Fruit fly (Drosophila melanogaster) whole organism, embryonic: Measurements from ENCODE around the gene Mocs1.
A peak's percentile ranks its signal among the peaks of the same experiment; 100 is the strongest.

Source experiments
- Atf6 ChIP-seq: fragments of 200-800 bp; sonication (Bioruptor generic); IDR thresholded peaks from 2 replicates; pipeline ENCODE4 v1.3.6; 2022; ENCODE audit warnings: missing biosample characterization, missing genetic modification characterization
- BEAF-32 ChIP-seq: fragments of 200-800 bp; sonication (Bioruptor generic); optimal IDR thresholded peaks from 3 replicates; lab custom pipeline; 2017; ENCODE audit warnings: missing biosample characterization, missing genetic modification characterization, mild to moderate bottlenecking, moderate library complexity, missing genetic modification reagents
- Bgb ChIP-seq: fragments of 200-800 bp; sonication (Bioruptor generic); IDR thresholded peaks from 2 replicates; pipeline ENCODE4 v1.3.6; 2022; ENCODE audit warnings: missing biosample characterization, missing genetic modification characterization; ENCODE audit not compliant: partially characterized antibody
- Bteb2 ChIP-seq: fragments of 200-800 bp; sonication (Bioruptor generic); optimal IDR thresholded peaks from 2 replicates; lab custom pipeline; 2016; ENCODE audit warnings: missing biosample characterization, missing genetic modification characterization
- CG10209 ChIP-seq: fragments of 200-800 bp; sonication (Bioruptor generic); optimal IDR thresholded peaks from 3 replicates; lab custom pipeline; 2017; ENCODE audit warnings: missing biosample characterization, mild to moderate bottlenecking, missing genetic modification characterization, missing genetic modification reagents
- CG11560 ChIP-seq: fragments of 200-800 bp; sonication (Bioruptor generic); IDR thresholded peaks from 3 replicates; pipeline ENCODE4 v1.3.6; 2022; ENCODE audit warnings: missing biosample characterization, missing genetic modification characterization
- CG1233 ChIP-seq: fragments of 200-800 bp; sonication (Bioruptor generic); optimal IDR thresholded peaks from 4 replicates; lab custom pipeline; 2018; ENCODE audit warnings: missing biosample characterization, mild to moderate bottlenecking, missing genetic modification characterization
- CG1602 ChIP-seq: fragments of 200-800 bp; sonication (Bioruptor generic); optimal IDR thresholded peaks from 3 replicates; lab custom pipeline; 2016; ENCODE audit warnings: missing biosample characterization, missing genetic modification characterization
- CG17359 ChIP-seq: fragments of 200-800 bp; sonication (Bioruptor generic); optimal IDR thresholded peaks from 3 replicates; lab custom pipeline; 2018; ENCODE audit warnings: missing biosample characterization, mild to moderate bottlenecking, missing genetic modification characterization, moderate library complexity
- CG17385 ChIP-seq: fragments of 200-800 bp; sonication (Bioruptor generic); optimal IDR thresholded peaks from 3 replicates; lab custom pipeline; 2018; ENCODE audit warnings: missing biosample characterization, mild to moderate bottlenecking, missing genetic modification characterization
- CG17912 ChIP-seq: fragments of 200-800 bp; sonication (Bioruptor generic); optimal IDR thresholded peaks from 2 replicates; lab custom pipeline; 2018; ENCODE audit warnings: missing biosample characterization, mild to moderate bottlenecking, missing genetic modification characterization
- CG32767 ChIP-seq: fragments of 200-800 bp; sonication (Bioruptor generic); IDR thresholded peaks from 2 replicates; pipeline ENCODE4 v1.3.6; 2022; ENCODE audit warnings: missing biosample characterization, missing genetic modification characterization
- CG3407 ChIP-seq: fragments of 200-800 bp; sonication (Bioruptor generic); optimal IDR thresholded peaks from 2 replicates; lab custom pipeline; 2018; ENCODE audit warnings: missing biosample characterization, mild to moderate bottlenecking, missing genetic modification characterization
- CG4617 ChIP-seq: fragments of 200-800 bp; sonication (Bioruptor generic); optimal IDR thresholded peaks from 3 replicates; lab custom pipeline; 2016; ENCODE audit warnings: missing biosample characterization, missing genetic modification characterization, borderline replicate concordance
- CG6813 ChIP-seq: fragments of 200-800 bp; sonication (Bioruptor generic); optimal IDR thresholded peaks from 2 replicates; lab custom pipeline; 2017; ENCODE audit warnings: missing biosample characterization, missing genetic modification characterization, mild to moderate bottlenecking, moderate library complexity, missing genetic modification reagents
- CG7963 ChIP-seq: fragments of 200-800 bp; sonication (Bioruptor generic); IDR thresholded peaks from 3 replicates; pipeline ENCODE4 v1.3.6; 2022; ENCODE audit warnings: missing biosample characterization, missing genetic modification characterization; ENCODE audit not compliant: partially characterized antibody
- CG9609 ChIP-seq: fragments of 200-800 bp; sonication (Bioruptor generic); optimal IDR thresholded peaks from 3 replicates; lab custom pipeline; 2016; ENCODE audit warnings: missing biosample characterization, missing genetic modification characterization
- CG9817 ChIP-seq: fragments of 200-800 bp; sonication (Bioruptor generic); optimal IDR thresholded peaks from 2 replicates; lab custom pipeline; 2018; ENCODE audit warnings: missing biosample characterization, mild to moderate bottlenecking, missing genetic modification characterization, moderate library complexity
- CG9876 ChIP-seq: fragments of 200-800 bp; sonication (Bioruptor generic); optimal IDR thresholded peaks from 2 replicates; lab custom pipeline; 2016; ENCODE audit warnings: missing biosample characterization, missing genetic modification characterization
- Chrac-16 ChIP-seq: fragments of 200-800 bp; sonication (Bioruptor generic); optimal IDR thresholded peaks from 3 replicates; lab custom pipeline; 2016; ENCODE audit warnings: missing biosample characterization, missing genetic modification characterization
- Fer1 ChIP-seq: fragments of 200-800 bp; sonication (Bioruptor generic); optimal IDR thresholded peaks from 2 replicates; lab custom pipeline; 2017; ENCODE audit warnings: missing biosample characterization, mild to moderate bottlenecking, missing genetic modification characterization
- Hsf ChIP-seq: fragments of 200-800 bp; sonication (Bioruptor generic); optimal IDR thresholded peaks from 3 replicates; lab custom pipeline; 2016; ENCODE audit warnings: missing biosample characterization, missing genetic modification characterization
- Kr ChIP-seq: fragments of 200-800 bp; sonication (Bioruptor generic); optimal IDR thresholded peaks from 2 replicates; lab custom pipeline; 2017; ENCODE audit warnings: missing biosample characterization, mild to moderate bottlenecking, missing genetic modification characterization
- MBD-R2 ChIP-seq: fragments of 200-800 bp; sonication (Bioruptor generic); IDR thresholded peaks from 2 replicates; pipeline ENCODE4 v1.3.6; 2022; ENCODE audit warnings: missing biosample characterization, missing genetic modification characterization
- Mad ChIP-seq: fragments of 200-800 bp; sonication (Bioruptor generic); optimal IDR thresholded peaks from 2 replicates; lab custom pipeline; 2016; ENCODE audit warnings: missing biosample characterization, missing genetic modification characterization
- NC2β ChIP-seq: fragments of 200-800 bp; sonication (Bioruptor generic); optimal IDR thresholded peaks from 2 replicates; lab custom pipeline; 2016; ENCODE audit warnings: missing biosample characterization, missing genetic modification characterization
- Neu2 ChIP-seq: fragments of 200-800 bp; sonication (Bioruptor generic); optimal IDR thresholded peaks from 3 replicates; lab custom pipeline; 2016; ENCODE audit warnings: missing biosample characterization, missing genetic modification characterization, borderline replicate concordance
- NfI ChIP-seq: fragments of 200-800 bp; sonication (Bioruptor generic); optimal IDR thresholded peaks from 3 replicates; lab custom pipeline; 2018; ENCODE audit warnings: missing biosample characterization, mild to moderate bottlenecking, missing genetic modification characterization, moderate library complexity
- Pdp1 ChIP-seq, 2 experiments: fragments of 200-800 bp; sonication (Bioruptor generic); optimal IDR thresholded peaks; 3 replicates each; lab custom pipeline; 2016; ENCODE audit warnings: missing biosample characterization in 2 of 2, missing genetic modification characterization in 2 of 2, mild to moderate bottlenecking in 1 of 2, moderate library complexity in 1 of 2
- Ptx1 ChIP-seq: fragments of 200-800 bp; sonication (Bioruptor generic); IDR thresholded peaks from 2 replicates; pipeline ENCODE4 v1.3.6; 2022; ENCODE audit warnings: missing biosample characterization, missing genetic modification characterization
- Rfx ChIP-seq: fragments of 200-800 bp; sonication (Bioruptor generic); IDR thresholded peaks from 2 replicates; pipeline ENCODE4 v1.3.6; 2022; ENCODE audit warnings: missing biosample characterization, missing genetic modification characterization
- Sox102F ChIP-seq: fragments of 200-800 bp; sonication (Bioruptor generic); optimal IDR thresholded peaks from 2 replicates; lab custom pipeline; 2018; ENCODE audit warnings: missing biosample characterization, mild to moderate bottlenecking, missing genetic modification characterization, moderate library complexity
- bcd ChIP-seq: fragments of 200-800 bp; sonication (Bioruptor generic); optimal IDR thresholded peaks from 2 replicates; lab custom pipeline; 2017; ENCODE audit warnings: missing biosample characterization, mild to moderate bottlenecking, missing genetic modification characterization
- caup ChIP-seq: fragments of 200-800 bp; sonication (Bioruptor generic); optimal IDR thresholded peaks from 3 replicates; lab custom pipeline; 2017; ENCODE audit warnings: missing biosample characterization, mild to moderate bottlenecking, missing genetic modification characterization, moderate library complexity; ENCODE audit not compliant: severe bottlenecking
- chn ChIP-seq: fragments of 200-800 bp; sonication (Bioruptor generic); optimal IDR thresholded peaks from 2 replicates; lab custom pipeline; 2016; ENCODE audit warnings: missing biosample characterization, missing genetic modification characterization
- ci ChIP-seq: fragments of 200-800 bp; sonication (Bioruptor generic); IDR thresholded peaks from 3 replicates; pipeline ENCODE4 v1.3.6; 2022; ENCODE audit warnings: missing biosample characterization, missing genetic modification characterization
- ems ChIP-seq: fragments of 200-800 bp; sonication (Bioruptor generic); optimal IDR thresholded peaks from 3 replicates; lab custom pipeline; 2016; ENCODE audit warnings: missing biosample characterization, missing genetic modification characterization
- ewg ChIP-seq: fragments of 200-800 bp; sonication (Bioruptor generic); optimal IDR thresholded peaks from 3 replicates; lab custom pipeline; 2017; ENCODE audit warnings: mild to moderate bottlenecking, missing biosample characterization, missing genetic modification reagents, missing genetic modification characterization
- fd102C ChIP-seq: fragments of 200-800 bp; sonication (Bioruptor generic); optimal IDR thresholded peaks from 2 replicates; lab custom pipeline; 2018; ENCODE audit warnings: missing biosample characterization, mild to moderate bottlenecking, missing genetic modification characterization, moderate library complexity
- gsb-n ChIP-seq: fragments of 200-800 bp; sonication (Bioruptor generic); optimal IDR thresholded peaks from 3 replicates; lab custom pipeline; 2018; ENCODE audit warnings: missing biosample characterization, mild to moderate bottlenecking, missing genetic modification characterization
- hbn ChIP-seq: fragments of 200-800 bp; sonication (Bioruptor generic); IDR thresholded peaks from 2 replicates; pipeline ENCODE4 v1.3.6; 2022; ENCODE audit warnings: missing biosample characterization, missing genetic modification characterization; ENCODE audit not compliant: partially characterized antibody
- klu ChIP-seq: fragments of 200-800 bp; sonication (Bioruptor generic); IDR thresholded peaks from 2 replicates; pipeline ENCODE4 v1.3.6; 2022; ENCODE audit warnings: missing biosample characterization, missing genetic modification characterization
- lola ChIP-seq, 3 experiments: fragments of >200 bp in 2 of 3; fragments of 200-800 bp in 1 of 3; sonication (Bioruptor generic) in 1 of 3; optimal IDR thresholded peaks; 2 replicates each; lab custom pipeline; 2017 to 2019; ENCODE audit warnings: missing biosample characterization in 3 of 3, missing genetic modification characterization in 3 of 3, mild to moderate bottlenecking in 1 of 3, moderate library complexity in 1 of 3
- nau ChIP-seq: fragments of 200-800 bp; sonication (Bioruptor generic); optimal IDR thresholded peaks from 3 replicates; lab custom pipeline; 2017; ENCODE audit warnings: missing biosample characterization, mild to moderate bottlenecking, missing genetic modification characterization, missing genetic modification reagents
- pho ChIP-seq: fragments of 200-800 bp; sonication (Bioruptor generic); optimal IDR thresholded peaks from 2 replicates; lab custom pipeline; 2016; ENCODE audit warnings: missing biosample characterization, missing genetic modification characterization
- pum ChIP-seq: fragments of 200-800 bp; sonication (Bioruptor generic); optimal IDR thresholded peaks from 2 replicates; lab custom pipeline; 2016; ENCODE audit warnings: missing biosample characterization, missing genetic modification characterization
- shn ChIP-seq: fragments of 200-800 bp; sonication (Bioruptor generic); optimal IDR thresholded peaks from 3 replicates; lab custom pipeline; 2016; ENCODE audit warnings: missing biosample characterization, missing genetic modification characterization
- z ChIP-seq: fragments of 200-800 bp; sonication (Bioruptor generic); IDR thresholded peaks from 3 replicates; pipeline ENCODE4 v1.3.6; 2022; ENCODE audit warnings: missing biosample characterization, missing genetic modification characterization

Mocs1 gene

DNA sequence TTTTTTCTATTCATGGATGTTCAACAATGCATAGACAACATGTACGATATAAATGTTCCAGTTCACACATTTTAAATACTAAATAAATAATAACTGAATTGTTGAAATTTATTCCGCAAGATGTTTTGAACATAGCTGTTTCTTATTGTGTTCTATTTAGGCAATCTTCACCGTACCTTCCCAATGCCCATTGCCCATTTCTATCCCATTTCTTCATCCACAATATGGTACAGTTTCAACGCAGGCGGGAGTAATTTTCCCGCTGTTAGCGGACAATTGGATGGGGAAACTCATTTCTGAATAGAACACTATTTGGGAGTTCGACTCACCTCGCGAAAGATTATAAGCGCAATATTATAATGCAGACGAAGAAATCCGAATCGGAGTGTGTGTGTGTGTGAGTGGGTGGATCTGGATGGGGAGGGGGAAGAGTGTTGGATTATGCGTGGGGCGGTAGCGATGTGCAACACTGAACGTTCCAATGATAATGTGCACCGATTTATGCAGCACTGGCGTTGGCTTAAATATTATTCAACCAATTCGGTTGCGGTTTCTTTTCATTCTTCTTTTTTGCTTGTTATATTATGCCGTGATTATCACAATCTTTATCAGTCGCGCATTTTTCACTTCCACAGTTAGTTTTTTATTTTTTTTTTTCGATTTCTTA, 21.8 kb downstream of the Mocs1 start (continued):
- TF ChIP-seq bcd (GFP tag; lab: Kevin White, UChicago) (peak; percentile 43), CG9609 (GFP tag; lab: Kevin White, UChicago) (peak; percentile 22), Hsf (GFP tag; lab: Kevin White, UChicago) (peak; percentile 57), ewg (peak; percentile 7), Sox102F (no peak), fd102C (GFP tag; lab: Kevin White, UChicago) (no peak), CG4617 (peak; percentile 94), CG32767 (GFP tag; lab: Robert Waterston, UW) (no peak), Chrac-16 (GFP tag; lab: Kevin White, UChicago) (peak; percentile 30), CG17385 (GFP tag; lab: Kevin White, UChicago) (peak; percentile 55), Ptx1 (GFP tag; lab: Robert Waterston, UW) (peak; percentile 30; the same call in 1 of the 2 replicates), NfI (peak; percentile 62), Neu2 (no peak), ems (GFP tag; lab: Kevin White, UChicago) (peak; percentile 41), CG17359 (tag; lab: Kevin White, UChicago) (peak; percentile 30), Atf6 (peak; percentile 41; the same call in 1 of the 2 replicates), gsb-n (peak; percentile 19), lola (GFP tag; optimal IDR thresholded peaks at IDR 0.05; lab: Kevin White, UChicago) (no peak), Fer1 (no peak), pho (peak; percentile 48), CG3407 (GFP tag; lab: Kevin White, UChicago) (peak; percentile 32), CG1602 (GFP tag; lab: Kevin White, UChicago) (peak; percentile 9), z (GFP tag; lab: Robert Waterston, UW) (no peak), ci (GFP tag; lab: Robert Waterston, UW) (peak; percentile 77; the same call in 2 of the 3 replicates), BEAF-32 (GFP tag; lab: Kevin White, UChicago) (peak; percentile 1), CG11560 (no peak), CG9817 (tag; lab: Kevin White, UChicago) (peak; percentile 10), NC2β (GFP tag; lab: Kevin White, UChicago) (peak; percentile 60), MBD-R2 (GFP tag; lab: Robert Waterston, UW) (peak; percentile 29; the same call in 1 of the 2 replicates), hbn (no peak; the same call in 1 of the 2 replicates), CG17912 (peak; percentile 4), Mad (GFP tag; lab: Kevin White, UChicago) (peak; percentile 45), Bgb (GFP tag; lab: Robert Waterston, UW) (no peak), CG9876 (GFP tag; lab: Kevin White, UChicago) (peak; percentile 59), Bteb2 (GFP tag; lab: Kevin White, UChicago) (no peak), Pdp1 (GFP tag; optimal IDR thresholded peaks at IDR 0.05; lab: Kevin White, UChicago) (peak; percentile 37 to 98), shn (peak; percentile 51), nau (GFP tag; lab: Kevin White, UChicago) (peak; percentile 47), CG1233 (GFP tag; lab: Kevin White, UChicago) (peak; percentile 12), klu (GFP tag; lab: Robert Waterston, UW) (0 out of 2 replicates have a peak, but pooled peaks have one; percentile 40), Rfx (GFP tag; lab: Robert Waterston, UW) (peak; percentile 53), CG7963 (0 out of 3 replicates have a peak, but pooled peaks have one; percentile 13), Kr (GFP tag; lab: Kevin White, UChicago) (no peak), CG10209 (GFP tag; lab: Kevin White, UChicago) (peak; percentile 34), chn (peak; percentile 88), caup (GFP tag; lab: Kevin White, UChicago) (peak; percentile 63), pum (GFP tag; lab: Kevin White, UChicago) (peak; percentile 61), CG6813 (peak; percentile 27)
